Worm (Caenorhabditis elegans): ENCODE data around the gene C14F11.4.

The C14F11.4 gene

DNA sequence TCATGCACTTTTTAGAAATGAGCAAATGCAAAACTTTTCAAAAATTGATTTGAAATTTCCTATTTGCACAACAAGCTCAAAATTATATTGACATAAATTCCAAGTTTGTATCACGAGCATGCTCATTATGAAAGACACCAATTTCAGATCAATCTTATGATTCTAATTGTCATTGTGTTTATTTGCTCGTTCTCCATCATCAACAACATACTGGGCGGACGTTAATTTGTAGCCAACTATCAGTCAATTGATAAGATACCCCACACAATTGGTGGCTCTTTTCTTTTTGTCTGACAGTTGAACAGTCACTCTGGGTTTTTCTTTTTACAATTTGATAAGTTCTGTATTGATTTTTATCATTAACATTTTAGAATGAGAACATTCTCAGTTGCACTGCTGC, 38.9 kb upstream of the C14F11.4 start, which contains the start of gene lro-1 (continued):
- TF ChIP-seq arid-1 (GFP tag; conservative IDR thresholded peaks at IDR 0.05) (no peak), dpl-1 (GFP tag; optimal IDR thresholded peaks at IDR 0.05) (no peak), daf-12 (tag; optimal IDR thresholded peaks at IDR 0.05) (no peak), set-16 (GFP tag; IDR thresholded peaks at IDR 0.05) (no peak), lin-38 (GFP tag; IDR thresholded peaks at IDR 0.05) (no peak), nhr-25 (tag; optimal IDR thresholded peaks at IDR 0.05; ENCODE audit: borderline replicate concordance, insufficient read depth) (no peak), R02D3.7 (tag; optimal IDR thresholded peaks at IDR 0.05) (no peak), F26F4.8 (GFP tag; conservative IDR thresholded peaks at IDR 0.05) (no peak), tra-1 (GFP tag; IDR thresholded peaks at IDR 0.05) (0 out of 2 replicates have a peak, but pooled peaks have one; percentile 49), lim-7 (GFP tag; IDR thresholded peaks at IDR 0.05) (no peak), zip-11 (GFP tag; IDR thresholded peaks at IDR 0.05) (no peak), vab-7 (GFP tag; IDR thresholded peaks at IDR 0.05) (no peak), php-3 (GFP tag; IDR thresholded peaks at IDR 0.05) (peak; percentile 88), hmg-1.1 (GFP tag; IDR thresholded peaks at IDR 0.05) (no peak), mdt-29 (GFP tag; IDR thresholded peaks at IDR 0.05) (0 out of 2 replicates have a peak, but pooled peaks have one; percentile 15), F49E8.2 (tag; optimal IDR thresholded peaks at IDR 0.05; ENCODE audit: borderline replicate concordance) (no peak), F10B5.3 (tag; optimal IDR thresholded peaks at IDR 0.05) (no peak), spr-3 (GFP tag; optimal IDR thresholded peaks at IDR 0.05) (no peak), ceh-82 (tag; optimal IDR thresholded peaks at IDR 0.05) (no peak), lin-29 (GFP tag; IDR thresholded peaks at IDR 0.05) (no peak), hlh-11 (tag; optimal IDR thresholded peaks at IDR 0.05) (peak; percentile 89), snpc-4 (tag; optimal IDR thresholded peaks at IDR 0.05) (no peak), zfp-2 (tag; optimal IDR thresholded peaks at IDR 0.05) (no peak), F37D6.2 (tag; optimal IDR thresholded peaks at IDR 0.05) (no peak), ceh-62 (tag; optimal IDR thresholded peaks at IDR 0.05) (no peak), nhr-41 (GFP tag; IDR thresholded peaks at IDR 0.05) (no peak), nhr-77 (tag; optimal IDR thresholded peaks at IDR 0.05) (peak; percentile 70), aha-1 (tag) (peak; percentile 10), unc-130 (GFP tag; optimal IDR thresholded peaks at IDR 0.05) (no peak), spr-1 (tag; optimal IDR thresholded peaks at IDR 0.05) (no peak), pqm-1 (tag; optimal IDR thresholded peaks at IDR 0.05) (peak; percentile 93), attf-4 (tag; optimal IDR thresholded peaks at IDR 0.05) (no peak), ztf-7 (tag; optimal IDR thresholded peaks at IDR 0.05) (peak; percentile 50), zag-1 (tag; optimal IDR thresholded peaks at IDR 0.05) (no peak), ces-1 (GFP tag; optimal IDR thresholded peaks at IDR 0.05) (no peak), lin-15B (tag; optimal IDR thresholded peaks at IDR 0.05) (no peak), mep-1 (tag; optimal IDR thresholded peaks at IDR 0.05) (peak; percentile 50), sdz-12 (GFP tag; optimal IDR thresholded peaks at IDR 0.05) (no peak), lin-13 (GFP tag; optimal IDR thresholded peaks at IDR 0.05) (no peak), pha-4 (GFP tag; IDR thresholded peaks at IDR 0.05) (no peak), pha-4 (tag; optimal IDR thresholded peaks at IDR 0.05) (no peak), Y105C5A.15 (GFP tag; IDR thresholded peaks at IDR 0.05) (no peak), saeg-2 (GFP tag; IDR thresholded peaks at IDR 0.05) (no peak), skn-1 (tag; optimal IDR thresholded peaks at IDR 0.05) (no peak), unc-39 (tag; optimal IDR thresholded peaks at IDR 0.05) (no peak), mdl-1 (tag; optimal IDR thresholded peaks at IDR 0.05) (no peak), nhr-76 (tag; optimal IDR thresholded peaks at IDR 0.05) (no peak), ceh-32 (tag; optimal IDR thresholded peaks at IDR 0.05; ENCODE audit: poor library complexity) (no peak), T20F7.1 (GFP tag; optimal IDR thresholded peaks at IDR 0.05) (peak; percentile 56), aly-2 (tag; optimal IDR thresholded peaks at IDR 0.05) (no peak), madf-9 (GFP tag; conservative IDR thresholded peaks at IDR 0.05) (no peak), tag-97 (GFP tag; IDR thresholded peaks at IDR 0.05) (no peak), hif-1 (tag; optimal IDR thresholded peaks at IDR 0.05) (peak in 1 of 2 experiments; percentile 49)
